Worm (Caenorhabditis elegans) whole organism, L4 larva: ENCODE measurements around the gene nspa-9.

Experiments used
- lin-39 ChIP-seq: fragments of 150-350 bp; optimal IDR thresholded peaks from 2 replicates; lab custom pipeline; 2014; ENCODE audit warnings: missing biosample characterization, missing genetic modification reagents, missing genetic modification characterization
- nhr-11 ChIP-seq: fragments of 150-350 bp; optimal IDR thresholded peaks from 2 replicates; lab custom pipeline; 2014; ENCODE audit warnings: missing biosample characterization, missing genetic modification characterization
- spr-3 ChIP-seq: fragments of 200-800 bp; sonication (Bioruptor generic); optimal IDR thresholded peaks from 2 replicates; lab custom pipeline; 2018; ENCODE audit warnings: mild to moderate bottlenecking, missing genetic modification characterization, missing compliant biosample characterization

DNA sequence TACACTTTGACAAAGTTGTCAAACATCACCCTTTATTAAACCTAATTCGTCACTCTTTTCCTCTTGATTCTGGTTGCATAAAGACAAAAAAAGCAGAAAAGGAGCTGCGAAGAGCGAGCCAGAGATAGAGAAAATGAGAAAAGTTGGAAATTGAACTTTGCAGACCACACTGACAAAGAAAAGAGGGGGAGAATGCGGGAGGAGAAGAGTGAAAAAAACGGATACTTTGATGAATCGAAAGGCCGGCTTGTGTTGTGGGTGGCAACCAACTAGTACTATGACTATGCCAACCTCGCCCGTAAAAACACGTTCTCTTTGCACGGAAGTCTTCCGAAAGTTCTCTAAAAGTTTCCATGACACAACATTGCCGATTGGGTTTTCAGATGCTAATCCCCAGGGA is 13.2 kb upstream of the nspa-9 start:
- TF ChIP-seq lin-39 (tag; lab: Kevin White, UChicago) (no peak), spr-3 (GFP tag; lab: Kevin White, UChicago) (no peak), nhr-11 (tag; lab: Kevin White, UChicago) (no peak)
